Worm (Caenorhabditis elegans): ENCODE data around the gene daf-5.

DNA sequence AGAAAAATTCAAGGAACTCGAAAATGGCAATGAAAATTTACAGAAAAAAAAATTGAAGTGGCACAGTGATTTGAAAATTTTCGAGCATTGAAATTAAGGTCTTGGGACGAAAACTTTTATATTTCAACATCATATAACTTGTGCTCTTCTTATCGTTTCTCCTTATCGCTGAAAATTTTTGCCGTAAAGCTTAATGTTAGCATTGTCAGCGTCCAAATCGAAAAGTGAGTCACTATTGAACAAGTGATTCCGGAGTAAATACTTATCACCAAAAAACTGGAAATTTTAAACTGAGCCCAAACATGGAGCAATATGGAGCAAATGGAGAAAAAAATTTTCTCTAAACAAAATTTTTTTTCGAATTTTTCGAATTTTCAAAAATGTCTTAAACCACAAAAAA, 3.6 kb upstream of the daf-5 start:
- no peak for TF ChIP-seq nhr-71 (tag; optimal IDR thresholded peaks at IDR 0.05)
- TF ChIP-seq alr-1 (tag; optimal IDR thresholded peaks at IDR 0.05; ENCODE audit: borderline replicate concordance) = no peak
- TF ChIP-seq ceh-90 (tag; optimal IDR thresholded peaks at IDR 0.05) = no peak
- no peak for TF ChIP-seq hlh-17 (GFP tag; optimal IDR thresholded peaks at IDR 0.05; ENCODE audit: borderline replicate concordance)
- no peak for TF ChIP-seq fkh-10 (GFP tag; optimal IDR thresholded peaks at IDR 0.05)
- no peak for TF ChIP-seq dsc-1 (tag; optimal IDR thresholded peaks at IDR 0.05)
- TF ChIP-seq efl-3 (GFP tag; optimal IDR thresholded peaks at IDR 0.05) = no peak
- no peak for TF ChIP-seq lin-15B (tag; optimal IDR thresholded peaks at IDR 0.05)
